Fruit fly (Drosophila melanogaster): ENCODE measurements around the gene CG10559.

The CG10559 gene

DNA sequence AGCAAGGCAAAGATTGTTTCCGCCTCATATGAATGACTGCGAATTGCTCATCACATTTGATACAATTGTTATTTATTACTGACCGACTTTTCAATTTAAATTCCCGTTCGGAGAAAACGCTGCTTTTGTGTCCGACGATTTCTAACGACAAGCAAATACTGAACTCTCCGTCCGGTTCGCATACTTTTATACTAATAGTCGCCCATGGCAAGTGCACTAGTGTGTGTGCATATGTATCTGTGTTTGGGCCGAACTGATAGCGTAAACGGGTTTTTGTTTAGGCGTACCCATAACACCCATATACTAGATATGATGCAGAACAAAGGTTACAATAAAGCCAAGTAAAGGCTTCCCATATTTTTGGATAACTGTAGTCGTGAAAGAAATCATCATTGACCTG is 7.7 kb downstream of the CG10559 start, which contains the start of gene CG10550:
Gene CG10550, minus strand, starts transcription at position 164 of the 400 bp plus-strand sequence.
- TF ChIP-seq sd (tag; optimal IDR thresholded peaks at IDR 0.05) (peak; percentile 43), inv (GFP tag; IDR thresholded peaks at IDR 0.05; ENCODE audit: partially characterized antibody) (no peak), CG6765 (GFP tag; optimal IDR thresholded peaks at IDR 0.05) (no peak), sug (tag; optimal IDR thresholded peaks at IDR 0.05) (peak; percentile 38), CG10267 (tag; optimal IDR thresholded peaks at IDR 0.05) (no peak), pb (GFP tag; optimal IDR thresholded peaks at IDR 0.05) (no peak), fd64A (GFP tag; optimal IDR thresholded peaks at IDR 0.05) (no peak), Med (GFP tag) (peak; percentile 11), hb (GFP tag; IDR thresholded peaks at IDR 0.05; ENCODE audit: partially characterized antibody) (no peak), CG9797 (GFP tag; optimal IDR thresholded peaks at IDR 0.05) (no peak), exex (tag; optimal IDR thresholded peaks at IDR 0.05) (peak; percentile 41), Hr78 (GFP tag; optimal IDR thresholded peaks at IDR 0.05) (peak in 1 of 2 experiments; percentile 63), dimm (GFP tag; IDR thresholded peaks at IDR 0.05) (no peak), mirr (GFP tag; optimal IDR thresholded peaks at IDR 0.05) (peak; percentile 73), Jarid2 (GFP tag; optimal IDR thresholded peaks at IDR 0.05) (peak; percentile 46), CG31365 (tag; optimal IDR thresholded peaks at IDR 0.05) (no peak), chinmo (GFP tag; IDR thresholded peaks at IDR 0.05; ENCODE audit: partially characterized antibody) (peak; percentile 87; the same call in 2 of the 4 replicates), nom (GFP tag; optimal IDR thresholded peaks at IDR 0.05) (no peak), cg (GFP tag; optimal IDR thresholded peaks at IDR 0.05) (peak; percentile 61), CG4730 (GFP tag; IDR thresholded peaks at IDR 0.05) (no peak), CG4854 (GFP tag; optimal IDR thresholded peaks at IDR 0.05) (no peak), CG18599 (GFP tag; optimal IDR thresholded peaks at IDR 0.05) (no peak), CG10147 (GFP tag; optimal IDR thresholded peaks at IDR 0.05) (no peak), ranshi (GFP tag; IDR thresholded peaks at IDR 0.05) (no peak), BEAF-32 (GFP tag; optimal IDR thresholded peaks at IDR 0.05) (no peak), CG8290 (GFP tag; optimal IDR thresholded peaks at IDR 0.05) (no peak), CG8290 (tag; optimal IDR thresholded peaks at IDR 0.05) (peak in 1 of 2 experiments; percentile 53), gt (GFP tag; IDR thresholded peaks at IDR 0.05) (no peak), CG13894 (tag; optimal IDR thresholded peaks at IDR 0.05) (peak; percentile 37), NK7.1 (GFP tag; optimal IDR thresholded peaks at IDR 0.05) (no peak), lmd (GFP tag; IDR thresholded peaks at IDR 0.05) (no peak), fd102C (GFP tag; optimal IDR thresholded peaks at IDR 0.05) (no peak), CG13287 (GFP tag; IDR thresholded peaks at IDR 0.05; ENCODE audit: partially characterized antibody) (peak; percentile 20; the same call in 1 of the 2 replicates), lab (GFP tag; optimal IDR thresholded peaks at IDR 0.05) (peak; percentile 2), CG8924 (tag; optimal IDR thresholded peaks at IDR 0.05) (no peak), CrebB (tag; optimal IDR thresholded peaks at IDR 0.05) (no peak), sisA (GFP tag; IDR thresholded peaks at IDR 0.05) (no peak), CG14667 (GFP tag; IDR thresholded peaks at IDR 0.05) (no peak), CG2199 (GFP tag; IDR thresholded peaks at IDR 0.05) (peak; percentile 40; the same call in 1 of the 3 replicates), CG12769 (tag; optimal IDR thresholded peaks at IDR 0.05) (peak; percentile 51)

All from whole organism, embryonic.